In the genomic region with DNA sequence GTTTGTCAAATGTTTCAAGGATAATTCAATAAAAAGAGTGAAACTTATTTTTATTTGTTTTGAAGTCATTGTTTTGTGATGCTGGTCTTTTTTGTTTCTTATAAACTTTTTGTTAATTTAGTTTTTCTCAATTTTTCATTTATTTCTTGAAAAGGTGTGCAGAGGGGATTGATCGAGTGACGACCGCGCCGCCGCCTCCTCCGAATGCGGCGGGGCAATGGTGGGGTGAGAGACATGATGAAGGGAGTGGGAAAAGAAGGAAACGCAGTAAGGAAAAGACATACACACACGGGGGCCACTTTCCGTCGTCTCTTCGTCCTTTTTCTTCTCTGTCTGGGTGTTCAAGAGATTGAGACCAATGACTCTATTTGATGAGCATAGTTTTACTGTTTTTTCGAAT, we compare ENCODE assay signal across 4 worm cellular contexts.
TF ChIP-seq lines count a peak whose summit lies in the region.

No protein-coding gene starts in this region.

TF ChIP-seq in whole organism, L2 larva, 48 proteins besides CTCF, POLR2A, EP300 and RAD21:
- no peak for TF ChIP-seq nhr-237 (tag; optimal IDR thresholded peaks at IDR 0.05; lab: Kevin White, UChicago)
- no peak for TF ChIP-seq ceh-82 (tag; optimal IDR thresholded peaks at IDR 0.05; lab: Kevin White, UChicago)
- no peak for TF ChIP-seq mab-5 (tag; optimal IDR thresholded peaks at IDR 0.05; lab: Kevin White, UChicago)
- TF ChIP-seq egl-27 (tag; optimal IDR thresholded peaks at IDR 0.05; lab: Kevin White, UChicago): peak; percentile 20
- TF ChIP-seq nhr-12 (tag; optimal IDR thresholded peaks at IDR 0.05; lab: Kevin White, UChicago): no peak
- TF ChIP-seq sma-3 (GFP tag; optimal IDR thresholded peaks at IDR 0.05; lab: Kevin White, UChicago): no peak
- TF ChIP-seq F13H6.1 (tag; optimal IDR thresholded peaks at IDR 0.05; lab: Kevin White, UChicago): peak; percentile 21
- TF ChIP-seq aly-2 (tag; optimal IDR thresholded peaks at IDR 0.05; lab: Kevin White, UChicago): no peak
- no peak for TF ChIP-seq peb-1 (tag; optimal IDR thresholded peaks at IDR 0.05; lab: Kevin White, UChicago)
- TF ChIP-seq skn-1 (tag; optimal IDR thresholded peaks at IDR 0.05; lab: Kevin White, UChicago): no peak
- peak; percentile 39 for TF ChIP-seq unc-55 (GFP tag; optimal IDR thresholded peaks at IDR 0.05; lab: Kevin White, UChicago)
- peak; percentile 30 for TF ChIP-seq fos-1 (tag; optimal IDR thresholded peaks at IDR 0.05; lab: Kevin White, UChicago)
- peak in 1 of 2 experiments; percentile 30 for TF ChIP-seq lsy-2 (tag; optimal IDR thresholded peaks at IDR 0.05; lab: Kevin White, UChicago)
- no peak for TF ChIP-seq sma-9 (GFP tag; optimal IDR thresholded peaks at IDR 0.05; lab: Kevin White, UChicago)
- TF ChIP-seq sma-9 (tag; optimal IDR thresholded peaks at IDR 0.05; lab: Kevin White, UChicago): no peak
- peak; percentile 13 for TF ChIP-seq gmeb-1 (tag; optimal IDR thresholded peaks at IDR 0.05; lab: Kevin White, UChicago)
- no peak for TF ChIP-seq ceh-16 (tag; optimal IDR thresholded peaks at IDR 0.05; lab: Kevin White, UChicago)
- TF ChIP-seq crh-2 (tag; optimal IDR thresholded peaks at IDR 0.05; lab: Kevin White, UChicago): peak; percentile 12
- no peak for TF ChIP-seq unc-62 (GFP tag; optimal IDR thresholded peaks at IDR 0.05; lab: Kevin White, UChicago)
- no peak for TF ChIP-seq ztf-1 (GFP tag; conservative IDR thresholded peaks at IDR 0.05; lab: Robert Waterston, UW)
- TF ChIP-seq nhr-25 (tag; optimal IDR thresholded peaks at IDR 0.05; lab: Kevin White, UChicago): no peak
- TF ChIP-seq nhr-129 (tag; optimal IDR thresholded peaks at IDR 0.05; lab: Kevin White, UChicago): peak; percentile 5
- TF ChIP-seq nhr-6 (tag; optimal IDR thresholded peaks at IDR 0.05; lab: Kevin White, UChicago): no peak

TF ChIP-seq in whole organism, L4 larva, 104 proteins besides CTCF, POLR2A, EP300 and RAD21 (continues in another document):
- TF ChIP-seq T26A8.4 (GFP tag; IDR thresholded peaks at IDR 0.05; lab: Robert Waterston, UW) (no peak), madf-9 (GFP tag; conservative IDR thresholded peaks at IDR 0.05; lab: Robert Waterston, UW) (0 out of 2 replicates have a peak, but pooled peaks have one; percentile 4), dmd-6 (GFP tag; IDR thresholded peaks at IDR 0.05; lab: Robert Waterston, UW) (peak; percentile 27; the same call in 1 of the 2 replicates), nhr-11 (tag; optimal IDR thresholded peaks at IDR 0.05; lab: Kevin White, UChicago) (no peak), hlh-30 (tag; optimal IDR thresholded peaks at IDR 0.05; lab: Kevin White, UChicago; ENCODE audit: insufficient read depth) (peak; percentile 30), jun-1 (tag; optimal IDR thresholded peaks at IDR 0.05; lab: Kevin White, UChicago) (no peak), ztf-7 (tag; optimal IDR thresholded peaks at IDR 0.05; lab: Kevin White, UChicago) (no peak), gei-8 (GFP tag; optimal IDR thresholded peaks at IDR 0.05; lab: Kevin White, UChicago) (no peak), pqm-1 (tag; optimal IDR thresholded peaks at IDR 0.05; lab: Kevin White, UChicago) (peak; percentile 3), mes-2 (tag; optimal IDR thresholded peaks at IDR 0.05; lab: Kevin White, UChicago; ENCODE audit: poor library complexity, severe bottlenecking) (peak; percentile 54), daf-16 (GFP tag; optimal IDR thresholded peaks at IDR 0.05; lab: Kevin White, UChicago) (no peak), daf-16 (tag; optimal IDR thresholded peaks at IDR 0.05; lab: Kevin White, UChicago) (peak; percentile 11), daf-8 (GFP tag; IDR thresholded peaks at IDR 0.05; lab: Robert Waterston, UW) (no peak), hmg-1.1 (GFP tag; IDR thresholded peaks at IDR 0.05; lab: Robert Waterston, UW) (peak; percentile 65), lsy-2 (tag; optimal IDR thresholded peaks at IDR 0.05; lab: Kevin White, UChicago) (peak in 1 of 2 experiments; percentile 32), saeg-2 (GFP tag; IDR thresholded peaks at IDR 0.05; lab: Robert Waterston, UW) (no peak), dve-1 (tag; optimal IDR thresholded peaks at IDR 0.05; lab: Kevin White, UChicago; ENCODE audit: insufficient read depth) (peak; percentile 25), R02D3.7 (tag; optimal IDR thresholded peaks at IDR 0.05; lab: Kevin White, UChicago) (no peak), hlh-11 (tag; optimal IDR thresholded peaks at IDR 0.05; lab: Kevin White, UChicago) (peak; percentile 20), F44E2.7 (GFP tag; IDR thresholded peaks at IDR 0.05; lab: Robert Waterston, UW) (no peak), duxl-1 (tag; optimal IDR thresholded peaks at IDR 0.05; lab: Kevin White, UChicago; ENCODE audit: poor library complexity) (no peak), mdt-29 (GFP tag; IDR thresholded peaks at IDR 0.05; lab: Robert Waterston, UW) (no peak)

TF ChIP-seq in whole organism, late embryonic, 69 proteins besides CTCF, POLR2A, EP300 and RAD21 (continues in another document):
- no peak for TF ChIP-seq fkh-6 (tag; optimal IDR thresholded peaks at IDR 0.05; lab: Kevin White, UChicago)
- TF ChIP-seq ama-1 (optimal IDR thresholded peaks at IDR 0.05; lab: Kevin White, UChicago): no peak
- no peak for TF ChIP-seq sox-2 (GFP tag; IDR thresholded peaks at IDR 0.05; lab: Robert Waterston, UW)
- no peak for TF ChIP-seq hlh-8 (tag; optimal IDR thresholded peaks at IDR 0.05; lab: Kevin White, UChicago)
- no peak for TF ChIP-seq lim-6 (tag; optimal IDR thresholded peaks at IDR 0.05; lab: Kevin White, UChicago)
- TF ChIP-seq ceh-2 (tag; optimal IDR thresholded peaks at IDR 0.05; lab: Kevin White, UChicago): no peak
- TF ChIP-seq pax-1 (tag; optimal IDR thresholded peaks at IDR 0.05; lab: Kevin White, UChicago): no peak
- TF ChIP-seq hlh-6 (tag; optimal IDR thresholded peaks at IDR 0.05; lab: Kevin White, UChicago): no peak
- TF ChIP-seq zip-5 (tag; optimal IDR thresholded peaks at IDR 0.05; lab: Kevin White, UChicago): no peak
- TF ChIP-seq nhr-11 (tag; optimal IDR thresholded peaks at IDR 0.05; lab: Kevin White, UChicago): no peak
- no peak for TF ChIP-seq ttx-3 (tag; optimal IDR thresholded peaks at IDR 0.05; lab: Kevin White, UChicago)
- peak; percentile 1 for TF ChIP-seq unc-55 (GFP tag; optimal IDR thresholded peaks at IDR 0.05; lab: Kevin White, UChicago)
- TF ChIP-seq rnt-1 (tag; optimal IDR thresholded peaks at IDR 0.05; lab: Kevin White, UChicago): no peak
- no peak for TF ChIP-seq ceh-14 (tag; optimal IDR thresholded peaks at IDR 0.05; lab: Kevin White, UChicago)
- TF ChIP-seq ceh-6 (GFP tag; optimal IDR thresholded peaks at IDR 0.05; lab: Kevin White, UChicago): no peak
- no peak for TF ChIP-seq ceh-45 (GFP tag; IDR thresholded peaks at IDR 0.05; lab: Robert Waterston, UW)
- no peak for TF ChIP-seq dve-1 (tag; optimal IDR thresholded peaks at IDR 0.05; lab: Kevin White, UChicago)
- TF ChIP-seq ets-4 (tag; optimal IDR thresholded peaks at IDR 0.05; lab: Kevin White, UChicago): no peak
- TF ChIP-seq pag-3 (tag; optimal IDR thresholded peaks at IDR 0.05; lab: Kevin White, UChicago; ENCODE audit: borderline replicate concordance): no peak
- TF ChIP-seq fax-1 (tag; optimal IDR thresholded peaks at IDR 0.05; lab: Kevin White, UChicago): no peak
- no peak for TF ChIP-seq dmd-4 (tag; optimal IDR thresholded peaks at IDR 0.05; lab: Kevin White, UChicago; ENCODE audit: borderline replicate concordance)
- no peak for TF ChIP-seq Y22D7AL.16 (tag; optimal IDR thresholded peaks at IDR 0.05; lab: Kevin White, UChicago)
- TF ChIP-seq nhr-232 (tag; optimal IDR thresholded peaks at IDR 0.05; lab: Kevin White, UChicago): no peak
- TF ChIP-seq nfya-1 (tag; optimal IDR thresholded peaks at IDR 0.05; lab: Kevin White, UChicago): peak; percentile 53
- TF ChIP-seq eyg-1 (tag; optimal IDR thresholded peaks at IDR 0.05; lab: Kevin White, UChicago): no peak

TF ChIP-seq in whole organism, mixed stage, embryonic, 35 proteins besides CTCF, POLR2A, EP300 and RAD21:
- TF ChIP-seq nhr-237 (tag; optimal IDR thresholded peaks at IDR 0.05; lab: Kevin White, UChicago): no peak
- TF ChIP-seq tbx-8 (GFP tag; optimal IDR thresholded peaks at IDR 0.05; lab: Kevin White, UChicago): no peak
- TF ChIP-seq mls-2 (tag; optimal IDR thresholded peaks at IDR 0.05; lab: Kevin White, UChicago): no peak
- TF ChIP-seq cnd-1 (tag; optimal IDR thresholded peaks at IDR 0.05; lab: Kevin White, UChicago): no peak
- TF ChIP-seq lin-13 (tag; optimal IDR thresholded peaks at IDR 0.05; lab: Kevin White, UChicago): no peak
- TF ChIP-seq nhr-2 (tag; optimal IDR thresholded peaks at IDR 0.05; lab: Kevin White, UChicago): no peak
- no peak for TF ChIP-seq unc-62 (GFP tag; optimal IDR thresholded peaks at IDR 0.05; lab: Kevin White, UChicago)
- TF ChIP-seq hlh-1 (tag; optimal IDR thresholded peaks at IDR 0.05; lab: Kevin White, UChicago): peak; percentile 15
- peak; percentile 84 for TF ChIP-seq unc-120 (tag; optimal IDR thresholded peaks at IDR 0.05; lab: Kevin White, UChicago; ENCODE audit: poor library complexity, severe bottlenecking)
- TF ChIP-seq drap-1 (GFP tag; optimal IDR thresholded peaks at IDR 0.05; lab: Kevin White, UChicago): no peak
- peak; percentile 2 for TF ChIP-seq ces-1 (GFP tag; optimal IDR thresholded peaks at IDR 0.05; lab: Kevin White, UChicago)
- peak; percentile 1 for TF ChIP-seq lsy-2 (tag; optimal IDR thresholded peaks at IDR 0.05; lab: Kevin White, UChicago)
- TF ChIP-seq sem-2 (GFP tag; optimal IDR thresholded peaks at IDR 0.05; lab: Kevin White, UChicago): no peak
- TF ChIP-seq zip-8 (tag; optimal IDR thresholded peaks at IDR 0.05; lab: Kevin White, UChicago): no peak
- TF ChIP-seq ztf-11 (tag; optimal IDR thresholded peaks at IDR 0.05; lab: Kevin White, UChicago): no peak
- TF ChIP-seq mep-1 (tag; optimal IDR thresholded peaks at IDR 0.05; lab: Kevin White, UChicago): no peak
- no peak for TF ChIP-seq sptf-1 (tag; optimal IDR thresholded peaks at IDR 0.05; lab: Kevin White, UChicago)
- TF ChIP-seq lin-32 (GFP tag; optimal IDR thresholded peaks at IDR 0.05; lab: Kevin White, UChicago): no peak
- TF ChIP-seq ham-2 (GFP tag; optimal IDR thresholded peaks at IDR 0.05; lab: Kevin White, UChicago): no peak
- no peak for TF ChIP-seq mab-5 (tag; optimal IDR thresholded peaks at IDR 0.05; lab: Kevin White, UChicago)
